Fruit fly (Drosophila melanogaster): ENCODE data around the gene CG17193.

dm6 chr3R:20004697-20005096 is 51.2 kb downstream of the CG17193 start:
- TF ChIP-seq psq (GFP tag; optimal IDR thresholded peaks at IDR 0.05), result no peak
- no peak for TF ChIP-seq pan (optimal IDR thresholded peaks at IDR 0.05)
- TF ChIP-seq fru (GFP tag; optimal IDR thresholded peaks at IDR 0.05), result no peak
- no peak for TF ChIP-seq Rel (GFP tag; optimal IDR thresholded peaks at IDR 0.05)
- no peak for TF ChIP-seq Rel (tag; optimal IDR thresholded peaks at IDR 0.05)
- no peak for TF ChIP-seq N (GFP tag; optimal IDR thresholded peaks at IDR 0.05)
- TF ChIP-seq h (GFP tag; optimal IDR thresholded peaks at IDR 0.05), result no peak
- TF ChIP-seq jim (GFP tag; optimal IDR thresholded peaks at IDR 0.05), result no peak

Measured in whole organism, wandering third instar larva.